Worm (Caenorhabditis elegans) whole organism, mixed stage, embryonic: ENCODE measurements around the gene R05G9.1.

Source experiments
- blmp-1 ChIP-seq: fragments of 150-350 bp; optimal IDR thresholded peaks from 2 replicates; lab custom pipeline; 2014; ENCODE audit warnings: missing biosample characterization, missing genetic modification characterization
- ceh-43 ChIP-seq: fragments of 200-800 bp; sonication (Bioruptor generic); optimal IDR thresholded peaks from 2 replicates; lab custom pipeline; 2018; ENCODE audit warnings: mild to moderate bottlenecking, missing genetic modification characterization, moderate library complexity, missing compliant biosample characterization
- ceh-83 ChIP-seq: fragments of 200-800 bp; sonication (Bioruptor generic); optimal IDR thresholded peaks from 2 replicates; lab custom pipeline; 2018; ENCODE audit warnings: mild to moderate bottlenecking, missing genetic modification characterization, missing compliant biosample characterization
- ces-1 ChIP-seq: fragments of 150-350 bp; optimal IDR thresholded peaks from 2 replicates; lab custom pipeline; 2014; ENCODE audit warnings: missing biosample characterization, missing genetic modification reagents, missing genetic modification characterization
- elt-1 ChIP-seq: sonication (generic microtip); optimal IDR thresholded peaks from 2 replicates; lab custom pipeline; 2017; ENCODE audit warnings: missing genetic modification characterization, mild to moderate bottlenecking, missing compliant biosample characterization, antibody characterized with exemption, moderate library complexity, borderline replicate concordance; ENCODE audit not compliant: insufficient read depth
- mls-2 ChIP-seq: sonication (generic microtip); optimal IDR thresholded peaks from 2 replicates; lab custom pipeline; 2016; ENCODE audit warnings: mild to moderate bottlenecking, missing genetic modification characterization, moderate library complexity, missing compliant biosample characterization
- nhr-2 ChIP-seq: fragments of 150-350 bp; optimal IDR thresholded peaks from 2 replicates; lab custom pipeline; 2014; ENCODE audit warnings: missing biosample characterization, missing genetic modification characterization
- nhr-28 ChIP-seq: fragments of 150-350 bp; optimal IDR thresholded peaks from 2 replicates; lab custom pipeline; 2014; ENCODE audit warnings: missing biosample characterization, missing genetic modification characterization
- nhr-76 ChIP-seq: sonication (generic microtip); optimal IDR thresholded peaks from 2 replicates; lab custom pipeline; 2017; ENCODE audit warnings: missing biosample characterization, missing genetic modification characterization
- pha-4 ChIP-seq: fragments of 150-350 bp; optimal IDR thresholded peaks from 2 replicates; lab custom pipeline; 2018; ENCODE audit warnings: missing biosample characterization, missing genetic modification reagents, missing genetic modification characterization
- snpc-4 ChIP-seq: fragments of 150-350 bp; optimal IDR thresholded peaks from 2 replicates; lab custom pipeline; 2014; ENCODE audit warnings: missing biosample characterization, missing genetic modification characterization
- unc-39 ChIP-seq: fragments of 150-350 bp; optimal IDR thresholded peaks from 2 replicates; lab custom pipeline; 2014; ENCODE audit warnings: missing biosample characterization, missing genetic modification characterization
- ztf-11 ChIP-seq: fragments of 150-350 bp; optimal IDR thresholded peaks from 2 replicates; lab custom pipeline; 2014; ENCODE audit warnings: missing biosample characterization, missing genetic modification characterization

DNA sequence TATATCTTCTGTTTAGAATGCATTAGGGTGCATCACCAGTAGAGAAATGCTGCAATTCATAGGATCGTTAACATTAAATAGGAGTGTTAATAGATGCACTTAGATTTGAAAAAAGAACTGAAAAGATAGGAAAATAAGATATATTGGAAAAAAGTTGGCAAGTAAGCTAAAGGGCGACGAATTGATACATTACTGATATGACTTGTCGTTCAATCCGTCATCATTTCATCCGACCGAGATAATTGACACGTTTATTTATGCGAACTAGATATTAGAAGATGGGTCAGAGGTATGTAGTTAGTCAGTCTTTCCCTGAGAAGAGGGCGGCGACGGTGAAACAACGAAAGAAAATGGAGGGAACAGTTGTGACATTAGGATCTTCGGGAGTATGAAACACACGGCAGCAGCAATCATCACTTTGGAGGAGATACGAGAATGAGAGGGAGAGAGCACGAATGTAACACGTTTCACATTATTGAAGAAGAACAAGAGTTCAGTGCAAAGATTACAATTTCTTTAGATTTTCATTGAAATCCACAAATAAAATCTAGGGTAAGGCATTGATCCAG lies 42.0 kb downstream of the R05G9.1 start, which contains the start of gene lron-15:
- TF ChIP-seq nhr-76 (tag; lab: Kevin White, UChicago) = no peak
- TF ChIP-seq blmp-1 (tag; lab: Kevin White, UChicago) = no peak
- TF ChIP-seq nhr-28 (tag; lab: Kevin White, UChicago) = no peak
- no peak for TF ChIP-seq unc-39 (tag; lab: Kevin White, UChicago)
- no peak for TF ChIP-seq nhr-2
- TF ChIP-seq snpc-4 (tag; lab: Kevin White, UChicago) = no peak
- TF ChIP-seq ceh-43 (GFP tag; lab: Kevin White, UChicago) = no peak
- TF ChIP-seq pha-4 (tag; lab: Kevin White, UChicago) = no peak
- TF ChIP-seq mls-2 = no peak
- TF ChIP-seq ceh-83 (GFP tag; lab: Kevin White, UChicago) = no peak
- TF ChIP-seq elt-1 = no peak
- no peak for TF ChIP-seq ztf-11 (tag; lab: Kevin White, UChicago)
- no peak for TF ChIP-seq ces-1 (GFP tag; lab: Kevin White, UChicago)
